Worm (Caenorhabditis elegans) whole organism, young adult: ENCODE data around the gene Y54G2A.16.

ENCODE experiments used
- B0336.3 ChIP-seq: fragments of 200-800 bp; sonication (Bioruptor generic); IDR thresholded peaks from 2 replicates; pipeline ENCODE4 v1.3.6; 2022; ENCODE audit warnings: missing genetic modification characterization, missing compliant biosample characterization
- F10E7.11 ChIP-seq: sonication (generic microtip); optimal IDR thresholded peaks from 2 replicates; lab custom pipeline; 2017; ENCODE audit warnings: mild to moderate bottlenecking, missing genetic modification characterization, moderate library complexity, missing compliant biosample characterization
- F55B11.4 ChIP-seq: sonication (generic microtip); optimal IDR thresholded peaks from 2 replicates; lab custom pipeline; 2016; ENCODE audit warnings: missing compliant biosample characterization, missing genetic modification characterization, borderline replicate concordance; ENCODE audit not compliant: insufficient read depth
- K11D2.4 ChIP-seq: fragments of 200-800 bp; sonication (Bioruptor generic); IDR thresholded peaks from 2 replicates; pipeline ENCODE4 v1.3.6; 2022; ENCODE audit warnings: missing genetic modification reagents, missing genetic modification characterization, missing compliant biosample characterization
- T26A5.8 ChIP-seq: sonication (generic microtip); optimal IDR thresholded peaks from 2 replicates; lab custom pipeline; 2016; ENCODE audit warnings: missing genetic modification characterization, missing compliant biosample characterization
- Y53F4B.3 ChIP-seq: fragments of 200-800 bp; sonication (Bioruptor generic); IDR thresholded peaks from 2 replicates; pipeline ENCODE4 v1.3.6; 2022; ENCODE audit warnings: missing genetic modification reagents, missing genetic modification characterization, missing compliant biosample characterization
- Y53G8AR.9 ChIP-seq: fragments of 200-800 bp; sonication (Bioruptor generic); conservative IDR thresholded peaks from 2 replicates; pipeline ENCODE4 v1.3.6; 2022; ENCODE audit warnings: missing genetic modification reagents, missing genetic modification characterization, missing compliant biosample characterization
- Y56A3A.18 ChIP-seq: fragments of 200-800 bp; sonication (Bioruptor generic); IDR thresholded peaks from 2 replicates; pipeline ENCODE4 v1.3.6; 2022; ENCODE audit warnings: missing genetic modification reagents, missing genetic modification characterization, missing compliant biosample characterization
- Y67H2A.10 ChIP-seq: fragments of 200-800 bp; sonication (Bioruptor generic); conservative IDR thresholded peaks from 2 replicates; pipeline ENCODE4 v1.3.6; 2022; ENCODE audit warnings: missing genetic modification reagents, missing genetic modification characterization, missing compliant biosample characterization
- Y95B8A.8 ChIP-seq: fragments of 200-800 bp; sonication (Bioruptor generic); IDR thresholded peaks from 2 replicates; pipeline ENCODE4 v1.3.6; 2022; ENCODE audit warnings: missing genetic modification reagents, missing genetic modification characterization, missing compliant biosample characterization
- ZK185.1 ChIP-seq: sonication (generic microtip); optimal IDR thresholded peaks from 2 replicates; lab custom pipeline; 2016; ENCODE audit warnings: mild to moderate bottlenecking, missing genetic modification characterization, missing compliant biosample characterization; ENCODE audit not compliant: poor library complexity, severe bottlenecking
- akir-1 ChIP-seq: fragments of 200-800 bp; sonication (Bioruptor generic); optimal IDR thresholded peaks from 2 replicates; lab custom pipeline; 2018; ENCODE audit warnings: mild to moderate bottlenecking, missing genetic modification characterization, moderate library complexity, missing compliant biosample characterization
- aptf-2 ChIP-seq: fragments of 200-800 bp; sonication (Bioruptor generic); conservative IDR thresholded peaks from 2 replicates; pipeline ENCODE4 v1.3.6; 2022; ENCODE audit warnings: missing genetic modification reagents, missing genetic modification characterization, missing compliant biosample characterization
- bed-2 ChIP-seq: fragments of 200-800 bp; sonication (Bioruptor generic); IDR thresholded peaks from 2 replicates; pipeline ENCODE4 v1.3.6; 2022; ENCODE audit warnings: missing genetic modification reagents, missing genetic modification characterization, missing compliant biosample characterization
- ccch-3 ChIP-seq: fragments of 200-800 bp; sonication (Bioruptor generic); optimal IDR thresholded peaks from 2 replicates; lab custom pipeline; 2018; ENCODE audit warnings: mild to moderate bottlenecking, missing genetic modification characterization, missing compliant biosample characterization
- cebp-2 ChIP-seq: fragments of 200-800 bp; sonication (Bioruptor generic); IDR thresholded peaks from 2 replicates; pipeline ENCODE4 v1.3.6; 2022; ENCODE audit warnings: missing genetic modification characterization, missing compliant biosample characterization
- ceh-100 ChIP-seq: fragments of 200-800 bp; sonication (Bioruptor generic); IDR thresholded peaks from 2 replicates; pipeline ENCODE4 v1.3.6; 2022; ENCODE audit warnings: missing genetic modification reagents, missing genetic modification characterization, missing compliant biosample characterization
- ceh-58 ChIP-seq: fragments of 200-800 bp; sonication (Bioruptor generic); IDR thresholded peaks from 2 replicates; pipeline ENCODE4 v1.3.6; 2022; ENCODE audit warnings: missing genetic modification characterization, missing compliant biosample characterization
- dox-1 ChIP-seq: fragments of 200-800 bp; sonication (Bioruptor generic); IDR thresholded peaks from 2 replicates; pipeline ENCODE4 v1.3.6; 2022; ENCODE audit warnings: missing genetic modification reagents, missing genetic modification characterization, missing compliant biosample characterization
- egl-44 ChIP-seq: fragments of 200-800 bp; sonication (Bioruptor generic); IDR thresholded peaks from 2 replicates; pipeline ENCODE4 v1.3.6; 2022; ENCODE audit warnings: missing genetic modification reagents, missing genetic modification characterization, missing compliant biosample characterization
- ets-4 ChIP-seq: fragments of 200-800 bp; sonication (Bioruptor generic); optimal IDR thresholded peaks from 2 replicates; lab custom pipeline; 2018; ENCODE audit warnings: mild to moderate bottlenecking, missing genetic modification characterization, missing compliant biosample characterization
- hlh-12 ChIP-seq: sonication (generic microtip); optimal IDR thresholded peaks from 2 replicates; lab custom pipeline; 2016; ENCODE audit warnings: missing genetic modification characterization, missing compliant biosample characterization
- hsf-1 ChIP-seq: fragments of 200-800 bp; sonication (Bioruptor generic); IDR thresholded peaks from 2 replicates; pipeline ENCODE4 v1.3.6; 2022; ENCODE audit warnings: missing genetic modification reagents, missing genetic modification characterization, missing compliant biosample characterization
- lag-1 ChIP-seq: fragments of 200-800 bp; sonication (Bioruptor generic); IDR thresholded peaks from 2 replicates; pipeline ENCODE4 v1.3.6; 2022; ENCODE audit warnings: missing genetic modification reagents, missing genetic modification characterization, missing compliant biosample characterization
- let-607 ChIP-seq, 2 experiments: fragments of 200-800 bp in 1 of 2; sonication (Bioruptor generic) in 1 of 2; sonication (generic microtip) in 1 of 2; optimal IDR thresholded peaks; 2 replicates each; lab custom pipeline; 2016 to 2018; ENCODE audit warnings: mild to moderate bottlenecking in 2 of 2, missing compliant biosample characterization in 2 of 2, missing genetic modification characterization in 2 of 2, moderate library complexity in 2 of 2, missing genotype in 1 of 2
- lin-40 ChIP-seq: sonication (generic microtip); optimal IDR thresholded peaks from 2 replicates; lab custom pipeline; 2016; ENCODE audit warnings: missing genetic modification characterization, mild to moderate bottlenecking, missing compliant biosample characterization, missing genotype, missing genetic modification reagents
- lir-1 ChIP-seq: fragments of 200-800 bp; sonication (Bioruptor generic); conservative IDR thresholded peaks from 2 replicates; pipeline ENCODE4 v1.3.6; 2022; ENCODE audit warnings: missing genetic modification reagents, missing genetic modification characterization, missing compliant biosample characterization
- lsl-1 ChIP-seq: fragments of 200-800 bp; sonication (Bioruptor generic); optimal IDR thresholded peaks from 2 replicates; lab custom pipeline; 2018; ENCODE audit warnings: mild to moderate bottlenecking, missing genetic modification characterization, moderate library complexity, missing compliant biosample characterization
- mcd-1 ChIP-seq: fragments of 200-800 bp; sonication (Bioruptor generic); IDR thresholded peaks from 2 replicates; pipeline ENCODE4 v1.3.6; 2022; ENCODE audit warnings: missing genetic modification reagents, missing genetic modification characterization, missing compliant biosample characterization
- mes-4 ChIP-seq: sonication (generic microtip); optimal IDR thresholded peaks from 2 replicates; lab custom pipeline; 2016; ENCODE audit warnings: missing genotype, missing genetic modification characterization, missing compliant biosample characterization
- nfya-1 ChIP-seq: sonication (generic microtip); optimal IDR thresholded peaks from 2 replicates; lab custom pipeline; 2017; ENCODE audit warnings: antibody characterized with exemption, missing compliant biosample characterization, missing genetic modification characterization, borderline replicate concordance; ENCODE audit not compliant: insufficient read depth
- nfyb-1 ChIP-seq: fragments of 200-800 bp; sonication (Bioruptor generic); IDR thresholded peaks from 2 replicates; pipeline ENCODE4 v1.3.6; 2022; ENCODE audit warnings: missing genetic modification reagents, missing genetic modification characterization, missing compliant biosample characterization
- nhr-120 ChIP-seq: fragments of 200-800 bp; sonication (Bioruptor generic); IDR thresholded peaks from 2 replicates; pipeline ENCODE4 v1.3.6; 2022; ENCODE audit warnings: missing genetic modification characterization, missing compliant biosample characterization
- nhr-90 ChIP-seq: sonication (generic microtip); optimal IDR thresholded peaks from 2 replicates; lab custom pipeline; 2016; ENCODE audit warnings: missing genotype, mild to moderate bottlenecking, missing genetic modification characterization, missing compliant biosample characterization
- pbrm-1 ChIP-seq: fragments of 200-800 bp; sonication (Bioruptor generic); IDR thresholded peaks from 2 replicates; pipeline ENCODE4 v1.3.6; 2022; ENCODE audit warnings: missing genetic modification reagents, missing genetic modification characterization, missing compliant biosample characterization
- pha-4 ChIP-seq: fragments of 150-350 bp; sonication (generic microtip); optimal IDR thresholded peaks from 2 replicates; lab custom pipeline; 2014; ENCODE audit warnings: missing biosample characterization, missing genetic modification reagents, missing genetic modification characterization
- rcor-1 ChIP-seq: fragments of 200-800 bp; sonication (Bioruptor generic); IDR thresholded peaks from 2 replicates; pipeline ENCODE4 v1.3.6; 2022; ENCODE audit warnings: missing genetic modification reagents, missing genetic modification characterization, missing compliant biosample characterization
- sdz-38 ChIP-seq: sonication (generic microtip); optimal IDR thresholded peaks from 2 replicates; lab custom pipeline; 2016; ENCODE audit warnings: missing genotype, missing genetic modification characterization, missing compliant biosample characterization
- snpc-3.4 ChIP-seq: sonication (generic microtip); optimal IDR thresholded peaks from 2 replicates; lab custom pipeline; 2017; ENCODE audit warnings: missing genetic modification characterization, mild to moderate bottlenecking, missing compliant biosample characterization, antibody characterized with exemption, moderate library complexity, missing genotype, missing genetic modification reagents
- somi-1 ChIP-seq: fragments of 200-800 bp; sonication (Bioruptor generic); optimal IDR thresholded peaks from 2 replicates; lab custom pipeline; 2018; ENCODE audit warnings: mild to moderate bottlenecking, missing genetic modification characterization, missing compliant biosample characterization
- tbx-9 ChIP-seq: sonication (generic microtip); optimal IDR thresholded peaks from 2 replicates; lab custom pipeline; 2016; ENCODE audit warnings: borderline replicate concordance, missing genetic modification characterization, inconsistent platforms, missing compliant biosample characterization
- tlf-1 ChIP-seq: fragments of 200-800 bp; sonication (Bioruptor generic); optimal IDR thresholded peaks from 2 replicates; lab custom pipeline; 2018; ENCODE audit warnings: mild to moderate bottlenecking, missing genetic modification characterization, missing compliant biosample characterization
- unc-62 ChIP-seq: fragments of 150-350 bp; optimal IDR thresholded peaks from 2 replicates; lab custom pipeline; 2014; ENCODE audit warnings: missing biosample characterization, missing genetic modification reagents, missing genetic modification characterization
- zim-3 ChIP-seq: sonication (generic microtip); optimal IDR thresholded peaks from 2 replicates; lab custom pipeline; 2017; ENCODE audit warnings: mild to moderate bottlenecking, missing genetic modification characterization, moderate library complexity, missing compliant biosample characterization
- ztf-18 ChIP-seq: sonication (generic microtip); optimal IDR thresholded peaks from 2 replicates; lab custom pipeline; 2016; ENCODE audit warnings: missing genotype, mild to moderate bottlenecking, missing genetic modification characterization, missing compliant biosample characterization
- ztf-25 ChIP-seq: fragments of 200-800 bp; sonication (Bioruptor generic); IDR thresholded peaks from 2 replicates; pipeline ENCODE4 v1.3.6; 2022; ENCODE audit warnings: missing genetic modification reagents, missing genetic modification characterization, missing compliant biosample characterization
- ztf-28 ChIP-seq: fragments of 200-800 bp; sonication (Bioruptor generic); IDR thresholded peaks from 2 replicates; pipeline ENCODE4 v1.3.6; 2022; ENCODE audit warnings: missing genetic modification reagents, missing genetic modification characterization, missing compliant biosample characterization
- ztf-3 ChIP-seq: fragments of 200-800 bp; sonication (Bioruptor generic); optimal IDR thresholded peaks from 2 replicates; lab custom pipeline; 2018; ENCODE audit warnings: mild to moderate bottlenecking, missing genetic modification characterization, missing compliant biosample characterization
- ztf-6 ChIP-seq: fragments of 200-800 bp; sonication (Bioruptor generic); IDR thresholded peaks from 2 replicates; pipeline ENCODE4 v1.3.6; 2022; ENCODE audit warnings: missing genetic modification reagents, missing genetic modification characterization, missing compliant biosample characterization

Gene Y54G2A.16

DNA sequence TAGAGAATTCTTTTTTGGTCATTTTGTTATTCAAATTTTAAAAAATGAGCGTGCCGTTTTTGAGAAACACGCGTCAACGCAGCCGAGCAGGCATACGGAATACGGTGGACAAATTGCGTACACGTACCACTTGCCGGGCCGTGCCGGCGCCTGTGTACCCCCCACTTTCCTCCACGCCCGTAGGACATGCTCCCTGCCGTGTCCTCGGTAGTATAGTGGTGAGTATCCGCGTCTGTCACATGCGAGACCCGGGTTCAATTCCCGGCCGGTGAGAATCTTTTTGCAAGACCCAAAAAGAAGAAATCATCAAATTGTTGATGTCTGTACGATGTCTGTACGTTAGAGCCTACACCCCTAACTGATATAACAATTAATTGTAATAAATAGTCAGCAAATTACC is 56.5 kb downstream of the Y54G2A.16 start (continued):
- no peak for TF ChIP-seq T26A5.8 (tag; lab: Kevin White, UChicago)
- TF ChIP-seq bed-2 (GFP tag; lab: Robert Waterston, UW) = no peak
- peak; percentile 13; the same call in 1 of the 2 replicates for TF ChIP-seq ztf-28
- TF ChIP-seq pha-4 (tag; lab: Kevin White, UChicago) = no peak
- TF ChIP-seq F55B11.4 = no peak
- no peak for TF ChIP-seq ceh-100 (GFP tag; lab: Robert Waterston, UW)
- TF ChIP-seq egl-44 (GFP tag; lab: Robert Waterston, UW) = peak; percentile 60; the same call in 1 of the 2 replicates
- no peak for TF ChIP-seq ztf-6
- TF ChIP-seq tbx-9 = no peak
- TF ChIP-seq ets-4 (GFP tag; lab: Kevin White, UChicago) = no peak
- TF ChIP-seq ccch-3 (GFP tag; lab: Kevin White, UChicago) = no peak
- no peak for TF ChIP-seq tlf-1 (GFP tag; lab: Kevin White, UChicago)
- TF ChIP-seq nfyb-1 (GFP tag; lab: Robert Waterston, UW) = no peak
- 0 out of 2 replicates have a peak, but pooled peaks have one; percentile 27 for TF ChIP-seq pbrm-1 (GFP tag; lab: Robert Waterston, UW)
- TF ChIP-seq Y67H2A.10 (GFP tag; lab: Robert Waterston, UW) = no peak
- no peak for TF ChIP-seq somi-1
- no peak for TF ChIP-seq unc-62 (GFP tag; lab: Kevin White, UChicago)
- no peak for TF ChIP-seq aptf-2
- TF ChIP-seq cebp-2 (GFP tag; lab: Robert Waterston, UW) = peak; percentile 33; the same call in 1 of the 2 replicates
- TF ChIP-seq lsl-1 (GFP tag; lab: Kevin White, UChicago) = peak; percentile 7
- TF ChIP-seq ztf-25 (GFP tag; lab: Robert Waterston, UW) = no peak
- TF ChIP-seq snpc-3.4 = no peak
- TF ChIP-seq hsf-1 (GFP tag; lab: Robert Waterston, UW) = no peak
- no peak for TF ChIP-seq F10E7.11 (tag; lab: Kevin White, UChicago)
- no peak for TF ChIP-seq lir-1 (GFP tag; lab: Robert Waterston, UW)
- peak; percentile 17 for TF ChIP-seq ztf-18 (tag; lab: Kevin White, UChicago)
- TF ChIP-seq akir-1 (GFP tag; lab: Kevin White, UChicago) = no peak
- TF ChIP-seq let-607 (tag; optimal IDR thresholded peaks at IDR 0.05; lab: Kevin White, UChicago) = peak in 1 of 2 experiments; percentile 10
- TF ChIP-seq Y95B8A.8 (GFP tag; lab: Robert Waterston, UW) = no peak
- no peak for TF ChIP-seq zim-3 (tag; lab: Kevin White, UChicago)
- no peak for TF ChIP-seq sdz-38 (tag; lab: Kevin White, UChicago)
- TF ChIP-seq mes-4 (tag; lab: Kevin White, UChicago) = peak; percentile 26
- TF ChIP-seq ceh-58 (GFP tag; lab: Robert Waterston, UW) = no peak
- TF ChIP-seq B0336.3 (GFP tag; lab: Robert Waterston, UW) = no peak
- peak; percentile 52; the same call in 1 of the 2 replicates for TF ChIP-seq mcd-1 (GFP tag; lab: Robert Waterston, UW)
- TF ChIP-seq nhr-90 = peak; percentile 24
- peak; percentile 68 for TF ChIP-seq dox-1 (GFP tag; lab: Robert Waterston, UW)
- no peak for TF ChIP-seq rcor-1
- TF ChIP-seq nfya-1 (tag; lab: Kevin White, UChicago) = no peak
- TF ChIP-seq ztf-3 (GFP tag; lab: Kevin White, UChicago) = no peak
- TF ChIP-seq Y56A3A.18 (GFP tag; lab: Robert Waterston, UW) = 0 out of 2 replicates have a peak, but pooled peaks have one; percentile 29
- no peak for TF ChIP-seq ZK185.1 (tag; lab: Kevin White, UChicago)
- TF ChIP-seq K11D2.4 = no peak
- TF ChIP-seq lin-40 (tag; lab: Kevin White, UChicago) = no peak
- no peak for TF ChIP-seq Y53F4B.3 (GFP tag; lab: Robert Waterston, UW)
- no peak for TF ChIP-seq Y53G8AR.9 (GFP tag; lab: Robert Waterston, UW)
- TF ChIP-seq lag-1 (GFP tag; lab: Robert Waterston, UW) = no peak
- no peak for TF ChIP-seq nhr-120 (GFP tag; lab: Robert Waterston, UW)
- TF ChIP-seq hlh-12 (tag; lab: Kevin White, UChicago) = no peak
